Fruit fly (Drosophila melanogaster) whole organism, embryonic: Measurements from ENCODE around the gene CG14105.
A peak's percentile ranks its signal among the peaks of the same experiment; 100 is the strongest.

ENCODE experiments used
- Ada2b ChIP-seq: fragments of 200-800 bp; sonication (Bioruptor generic); IDR thresholded peaks from 2 replicates; pipeline ENCODE4 v1.3.6; 2022; ENCODE audit warnings: missing biosample characterization, missing genetic modification characterization
- Antp ChIP-seq: fragments of 200-800 bp; sonication (Bioruptor generic); optimal IDR thresholded peaks from 3 replicates; lab custom pipeline; 2016; ENCODE audit warnings: missing biosample characterization, missing genetic modification characterization
- B-H1 ChIP-seq: fragments of 200-800 bp; sonication (Bioruptor generic); IDR thresholded peaks from 3 replicates; pipeline ENCODE4 v1.3.6; 2022; ENCODE audit warnings: missing biosample characterization, missing genetic modification characterization
- Bgb ChIP-seq: fragments of 200-800 bp; sonication (Bioruptor generic); IDR thresholded peaks from 2 replicates; pipeline ENCODE4 v1.3.6; 2022; ENCODE audit warnings: missing biosample characterization, missing genetic modification characterization; ENCODE audit not compliant: partially characterized antibody
- CG10267 ChIP-seq: fragments of 200-800 bp; sonication (Bioruptor generic); optimal IDR thresholded peaks from 2 replicates; lab custom pipeline; 2018; ENCODE audit warnings: missing biosample characterization, mild to moderate bottlenecking, missing genetic modification characterization, moderate library complexity
- CG11093 ChIP-seq: fragments of 200-800 bp; sonication (Bioruptor generic); IDR thresholded peaks from 3 replicates; pipeline ENCODE4 v1.3.6; 2022; ENCODE audit warnings: missing biosample characterization, missing genetic modification characterization
- CG12104 ChIP-seq: fragments of 200-800 bp; sonication (Bioruptor generic); optimal IDR thresholded peaks from 3 replicates; lab custom pipeline; 2016; ENCODE audit warnings: missing biosample characterization, missing genetic modification characterization
- CG12299 ChIP-seq: fragments of 200-800 bp; sonication (Bioruptor generic); optimal IDR thresholded peaks from 2 replicates; lab custom pipeline; 2018; ENCODE audit warnings: missing biosample characterization, mild to moderate bottlenecking, missing genetic modification characterization
- CG12942 ChIP-seq: fragments of 200-800 bp; sonication (Bioruptor generic); optimal IDR thresholded peaks from 3 replicates; lab custom pipeline; 2016; ENCODE audit warnings: missing biosample characterization, missing genetic modification characterization
- CG13424 ChIP-seq: fragments of 200-800 bp; sonication (Bioruptor generic); optimal IDR thresholded peaks from 2 replicates; lab custom pipeline; 2019; ENCODE audit warnings: missing biosample characterization, mild to moderate bottlenecking, missing genetic modification characterization, moderate library complexity
- CG13624 ChIP-seq: fragments of 200-800 bp; sonication (Bioruptor generic); optimal IDR thresholded peaks from 2 replicates; lab custom pipeline; 2016; ENCODE audit warnings: missing biosample characterization, missing genetic modification characterization
- CG1529 ChIP-seq: fragments of 200-800 bp; sonication (Bioruptor generic); optimal IDR thresholded peaks from 3 replicates; lab custom pipeline; 2018; ENCODE audit warnings: missing biosample characterization, missing genetic modification characterization
- CG15514 ChIP-seq: fragments of 200-800 bp; sonication (Bioruptor generic); optimal IDR thresholded peaks from 3 replicates; lab custom pipeline; 2017; ENCODE audit warnings: missing biosample characterization, missing genetic modification characterization, mild to moderate bottlenecking, moderate library complexity, missing genetic modification reagents
- CG17912 ChIP-seq: fragments of 200-800 bp; sonication (Bioruptor generic); optimal IDR thresholded peaks from 2 replicates; lab custom pipeline; 2018; ENCODE audit warnings: missing biosample characterization, mild to moderate bottlenecking, missing genetic modification characterization
- CG2120 ChIP-seq: fragments of 200-800 bp; sonication (Bioruptor generic); optimal IDR thresholded peaks from 3 replicates; lab custom pipeline; 2016; ENCODE audit warnings: missing biosample characterization, missing genetic modification characterization
- CG4854 ChIP-seq: fragments of 200-800 bp; sonication (Bioruptor generic); optimal IDR thresholded peaks from 2 replicates; lab custom pipeline; 2016; ENCODE audit warnings: missing biosample characterization, missing genetic modification characterization, inconsistent platforms
- CG5953 ChIP-seq: fragments of 200-800 bp; sonication (Bioruptor generic); IDR thresholded peaks from 2 replicates; pipeline ENCODE4 v1.3.6; 2022; ENCODE audit warnings: missing biosample characterization, missing genetic modification characterization
- CG7357 ChIP-seq: fragments of 200-800 bp; sonication (Bioruptor generic); IDR thresholded peaks from 3 replicates; pipeline ENCODE4 v1.3.6; 2022; ENCODE audit warnings: missing biosample characterization, missing genetic modification characterization
- CG9932 ChIP-seq: fragments of 200-800 bp; sonication (Bioruptor generic); IDR thresholded peaks from 2 replicates; pipeline ENCODE4 v1.3.6; 2022; ENCODE audit warnings: missing biosample characterization, missing genetic modification characterization
- Dfd ChIP-seq, 2 experiments: fragments of >200 bp; optimal IDR thresholded peaks; 2 replicates each; lab custom pipeline; 2017; ENCODE audit warnings: missing biosample characterization in 2 of 2, missing genetic modification characterization in 2 of 2
- Doc3 ChIP-seq: fragments of 200-800 bp; sonication (Bioruptor generic); IDR thresholded peaks from 3 replicates; pipeline ENCODE4 v1.3.6; 2022; ENCODE audit warnings: missing biosample characterization, missing genetic modification characterization; ENCODE audit not compliant: partially characterized antibody
- GATAe ChIP-seq: fragments of 200-800 bp; sonication (Bioruptor generic); conservative IDR thresholded peaks from 2 replicates; pipeline ENCODE4 v1.3.6; 2022; ENCODE audit warnings: missing biosample characterization, missing genetic modification characterization
- Gsc ChIP-seq: fragments of 200-800 bp; sonication (Bioruptor generic); IDR thresholded peaks from 2 replicates; pipeline ENCODE4 v1.3.6; 2022; ENCODE audit warnings: missing biosample characterization, missing genetic modification characterization
- H15 ChIP-seq: fragments of 200-800 bp; sonication (Bioruptor generic); IDR thresholded peaks from 3 replicates; pipeline ENCODE4 v1.3.6; 2022; ENCODE audit warnings: missing biosample characterization, missing genetic modification characterization
- Hr3 ChIP-seq: fragments of 200-800 bp; sonication (Bioruptor generic); optimal IDR thresholded peaks from 3 replicates; lab custom pipeline; 2016; ENCODE audit warnings: missing biosample characterization, missing genetic modification characterization
- NFAT ChIP-seq: fragments of 200-800 bp; sonication (Bioruptor generic); IDR thresholded peaks from 2 replicates; pipeline ENCODE4 v1.3.6; 2022; ENCODE audit warnings: missing biosample characterization, missing genetic modification characterization
- Rx ChIP-seq: fragments of 200-800 bp; sonication (Bioruptor generic); IDR thresholded peaks from 2 replicates; pipeline ENCODE4 v1.3.6; 2022; ENCODE audit warnings: missing biosample characterization, missing genetic modification characterization
- amos ChIP-seq: fragments of 200-800 bp; sonication (Bioruptor generic); IDR thresholded peaks from 2 replicates; pipeline ENCODE4 v1.3.6; 2022; ENCODE audit warnings: missing biosample characterization, missing genetic modification characterization; ENCODE audit not compliant: partially characterized antibody
- bigmax ChIP-seq: fragments of 200-800 bp; sonication (Bioruptor generic); optimal IDR thresholded peaks from 2 replicates; lab custom pipeline; 2018; ENCODE audit warnings: missing biosample characterization, mild to moderate bottlenecking, missing genetic modification characterization
- bowl ChIP-seq: fragments of 200-800 bp; sonication (Bioruptor generic); IDR thresholded peaks from 2 replicates; pipeline ENCODE4 v1.3.6; 2022; ENCODE audit warnings: missing biosample characterization, missing genetic modification characterization
- bsh ChIP-seq, 2 experiments: fragments of 200-800 bp; sonication (Bioruptor generic); optimal IDR thresholded peaks; 2 replicates each; lab custom pipeline; 2017 to 2018; ENCODE audit warnings: mild to moderate bottlenecking in 2 of 2, missing biosample characterization in 2 of 2, missing genetic modification characterization in 2 of 2, moderate library complexity in 1 of 2
- cad ChIP-seq: fragments of >200 bp; optimal IDR thresholded peaks from 2 replicates; lab custom pipeline; 2017; ENCODE audit warnings: missing biosample characterization, missing genetic modification characterization
- caup ChIP-seq: fragments of 200-800 bp; sonication (Bioruptor generic); optimal IDR thresholded peaks from 3 replicates; lab custom pipeline; 2017; ENCODE audit warnings: missing biosample characterization, mild to moderate bottlenecking, missing genetic modification characterization, moderate library complexity; ENCODE audit not compliant: severe bottlenecking
- ci ChIP-seq: fragments of 200-800 bp; sonication (Bioruptor generic); IDR thresholded peaks from 3 replicates; pipeline ENCODE4 v1.3.6; 2022; ENCODE audit warnings: missing biosample characterization, missing genetic modification characterization
- dati ChIP-seq: fragments of 200-800 bp; sonication (Bioruptor generic); IDR thresholded peaks from 2 replicates; pipeline ENCODE4 v1.3.6; 2022; ENCODE audit warnings: missing biosample characterization, missing genetic modification characterization
- disco-r ChIP-seq: fragments of 200-800 bp; sonication (Bioruptor generic); optimal IDR thresholded peaks from 2 replicates; lab custom pipeline; 2016; ENCODE audit warnings: missing biosample characterization, missing genetic modification characterization
- ems ChIP-seq: fragments of 200-800 bp; sonication (Bioruptor generic); optimal IDR thresholded peaks from 3 replicates; lab custom pipeline; 2016; ENCODE audit warnings: missing biosample characterization, missing genetic modification characterization
- gcm ChIP-seq: fragments of 200-800 bp; sonication (Bioruptor generic); optimal IDR thresholded peaks from 2 replicates; lab custom pipeline; 2019; ENCODE audit warnings: missing biosample characterization, mild to moderate bottlenecking, missing genetic modification characterization, moderate library complexity
- jing ChIP-seq: fragments of 200-800 bp; sonication (Bioruptor generic); optimal IDR thresholded peaks from 2 replicates; lab custom pipeline; 2018; ENCODE audit warnings: missing biosample characterization, mild to moderate bottlenecking, missing genetic modification characterization
- kay ChIP-seq: fragments of 200-800 bp; sonication (Bioruptor generic); optimal IDR thresholded peaks from 2 replicates; lab custom pipeline; 2016; ENCODE audit warnings: missing biosample characterization, missing genetic modification characterization
- ken ChIP-seq: fragments of 200-800 bp; sonication (Bioruptor generic); IDR thresholded peaks from 3 replicates; pipeline ENCODE4 v1.3.6; 2022; ENCODE audit warnings: missing biosample characterization, missing genetic modification characterization
- nau ChIP-seq: fragments of 200-800 bp; sonication (Bioruptor generic); optimal IDR thresholded peaks from 3 replicates; lab custom pipeline; 2017; ENCODE audit warnings: missing biosample characterization, mild to moderate bottlenecking, missing genetic modification characterization, missing genetic modification reagents
- p53 ChIP-seq: fragments of 200-800 bp; sonication (Bioruptor generic); optimal IDR thresholded peaks from 2 replicates; lab custom pipeline; 2016; ENCODE audit warnings: missing biosample characterization, missing genetic modification characterization
- pfk ChIP-seq: fragments of 200-800 bp; sonication (Bioruptor generic); optimal IDR thresholded peaks from 2 replicates; lab custom pipeline; 2018; ENCODE audit warnings: missing biosample characterization, mild to moderate bottlenecking, missing genetic modification characterization, moderate library complexity
- pum ChIP-seq: fragments of 200-800 bp; sonication (Bioruptor generic); optimal IDR thresholded peaks from 2 replicates; lab custom pipeline; 2016; ENCODE audit warnings: missing biosample characterization, missing genetic modification characterization
- sc ChIP-seq, 3 experiments: fragments of >200 bp in 2 of 3; fragments of 200-800 bp in 1 of 3; sonication (Bioruptor generic) in 1 of 3; optimal IDR thresholded peaks; 2 replicates in 2 of 3; 3 replicates in 1 of 3; lab custom pipeline; 2017; ENCODE audit warnings: mild to moderate bottlenecking in 1 of 3, missing biosample characterization in 1 of 3, missing genetic modification characterization in 1 of 3, missing genetic modification reagents in 1 of 3
- sens ChIP-seq: fragments of 200-800 bp; sonication (Bioruptor generic); peaks from one replicate; lab custom pipeline; 2016; ENCODE audit warnings: missing biosample characterization, missing genetic modification characterization
- sna ChIP-seq: fragments of 200-800 bp; sonication (Bioruptor generic); IDR thresholded peaks from 2 replicates; pipeline ENCODE4 v1.3.6; 2022; ENCODE audit warnings: missing biosample characterization, missing genetic modification characterization; ENCODE audit not compliant: partially characterized antibody
- sob ChIP-seq: fragments of 200-800 bp; sonication (Bioruptor generic); IDR thresholded peaks from 2 replicates; pipeline ENCODE4 v1.3.6; 2022; ENCODE audit warnings: missing biosample characterization, missing genetic modification characterization
- ttk ChIP-seq: fragments of 200-800 bp; sonication (Bioruptor generic); IDR thresholded peaks from 2 replicates; pipeline ENCODE4 v2.1.2; 2022; ENCODE audit warnings: missing biosample characterization, missing genetic modification characterization
- tup ChIP-seq: fragments of 200-800 bp; sonication (Bioruptor generic); optimal IDR thresholded peaks from 2 replicates; lab custom pipeline; 2016; ENCODE audit warnings: missing biosample characterization, mild to moderate bottlenecking, missing genetic modification characterization, moderate library complexity

CG14105 gene

DNA sequence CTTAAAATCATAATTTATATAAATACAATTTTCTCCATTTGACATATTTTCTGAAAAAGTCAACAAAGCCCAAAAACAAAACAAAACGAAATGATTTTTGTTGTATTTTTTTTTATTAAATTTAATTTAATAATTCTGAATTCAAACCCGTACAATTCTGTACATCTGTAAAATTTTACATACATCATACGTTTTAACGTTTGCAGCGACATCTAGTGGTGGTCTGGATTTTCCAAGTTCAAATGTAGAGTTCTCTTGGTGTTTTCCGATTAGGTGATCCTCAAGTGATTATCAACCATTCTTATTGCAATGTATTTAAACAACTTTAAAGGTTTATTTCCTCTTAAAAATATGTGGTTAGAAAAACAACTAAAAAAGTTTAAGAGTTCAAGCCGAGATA, 15.5 kb downstream of the CG14105 start (continued):
- TF ChIP-seq CG12942 (GFP tag; lab: Kevin White, UChicago) (no peak), kay (GFP tag; lab: Kevin White, UChicago) (peak; percentile 21), CG5953 (GFP tag; lab: Robert Waterston, UW) (no peak), bigmax (GFP tag; lab: Kevin White, UChicago) (no peak), disco-r (GFP tag; lab: Kevin White, UChicago) (no peak), Ada2b (no peak), Gsc (GFP tag; lab: Robert Waterston, UW) (no peak), CG12104 (GFP tag; lab: Kevin White, UChicago) (no peak), cad (GFP tag; lab: Kevin White, UChicago) (no peak), tup (no peak), nau (no peak), CG13424 (tag; lab: Kevin White, UChicago) (peak; percentile 7), dati (GFP tag; lab: Robert Waterston, UW) (no peak), Dfd (GFP tag; optimal IDR thresholded peaks at IDR 0.05; lab: Kevin White, UChicago) (no peak), CG13624 (GFP tag; lab: Kevin White, UChicago) (no peak), Bgb (GFP tag; lab: Robert Waterston, UW) (peak; percentile 62), ken (GFP tag; lab: Robert Waterston, UW) (no peak), caup (GFP tag; lab: Kevin White, UChicago) (no peak), B-H1 (GFP tag; lab: Robert Waterston, UW) (no peak), CG7357 (GFP tag; lab: Robert Waterston, UW) (no peak), H15 (GFP tag; lab: Robert Waterston, UW) (0 out of 3 replicates have a peak, but pooled peaks have one; percentile 9), CG12299 (tag; lab: Kevin White, UChicago) (no peak), ci (GFP tag; lab: Robert Waterston, UW) (no peak; the same call in 2 of the 3 replicates), CG1529 (GFP tag; lab: Kevin White, UChicago) (no peak), CG2120 (peak; percentile 39), bowl (no peak), sna (GFP tag; lab: Robert Waterston, UW) (no peak), CG17912 (GFP tag; lab: Kevin White, UChicago) (no peak), NFAT (GFP tag; lab: Robert Waterston, UW) (peak; percentile 38; the same call in 1 of the 2 replicates), sob (no peak), pfk (no peak), pum (peak; percentile 11), CG9932 (peak; percentile 43; the same call in 1 of the 2 replicates), GATAe (GFP tag; lab: Robert Waterston, UW) (no peak), Antp (GFP tag; lab: Kevin White, UChicago) (peak; percentile 20), p53 (GFP tag; lab: Kevin White, UChicago) (no peak), amos (GFP tag; lab: Robert Waterston, UW) (peak; percentile 56), Rx (no peak), sens (GFP tag; lab: Kevin White, UChicago) (peak; percentile 73), ttk (GFP tag; lab: Robert Waterston, UW) (no peak), CG15514 (GFP tag; lab: Kevin White, UChicago) (no peak), jing (GFP tag; lab: Kevin White, UChicago) (peak; percentile 6), CG10267 (tag; lab: Kevin White, UChicago) (peak; percentile 49), ems (no peak), sc (optimal IDR thresholded peaks at IDR 0.05; lab: Kevin White, UChicago) (no peak), sc (GFP tag; optimal IDR thresholded peaks at IDR 0.05; lab: Kevin White, UChicago) (no peak), CG4854 (GFP tag; lab: Kevin White, UChicago) (no peak), Doc3 (no peak), Hr3 (GFP tag; lab: Kevin White, UChicago) (peak; percentile 33), CG11093 (GFP tag; lab: Robert Waterston, UW) (no peak), gcm (no peak), bsh (GFP tag; optimal IDR thresholded peaks at IDR 0.05; lab: Kevin White, UChicago) (peak in 1 of 2 experiments; percentile 16)
